Worm (Caenorhabditis elegans): ENCODE data around the gene nspd-5.

DNA sequence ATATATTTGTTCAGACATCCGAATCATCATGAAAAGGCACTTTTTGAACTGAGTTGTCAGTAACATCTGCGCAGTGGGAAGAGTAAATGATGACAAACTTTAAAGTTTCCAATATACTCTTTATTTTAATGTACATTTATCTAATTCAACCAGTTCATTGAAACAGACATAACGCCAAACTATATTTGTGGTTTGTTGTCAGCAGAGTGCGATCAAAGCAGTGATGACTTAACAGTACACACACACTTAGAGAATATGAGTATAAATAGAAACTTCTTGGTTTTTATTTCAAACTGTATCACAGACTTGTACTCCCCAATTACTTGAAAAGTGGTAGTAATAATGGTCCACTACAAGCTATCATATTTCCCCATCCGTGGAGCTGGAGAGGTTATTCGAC lies 23.3 kb upstream of the nspd-5 start, which contains the start of gene gst-8:
- no peak for TF ChIP-seq gei-8 (GFP tag; optimal IDR thresholded peaks at IDR 0.05)
- no peak for TF ChIP-seq snpc-4 (tag; optimal IDR thresholded peaks at IDR 0.05)
- no peak for TF ChIP-seq nhr-237 (tag; optimal IDR thresholded peaks at IDR 0.05)
- TF ChIP-seq dmd-8 (GFP tag; IDR thresholded peaks at IDR 0.05) = no peak
